Fruit fly (Drosophila melanogaster) whole organism, embryonic: ENCODE data around the gene CG7518.
A peak's percentile ranks its signal among the peaks of the same experiment; 100 is the strongest.

ENCODE experiments used
- ATbp ChIP-seq: fragments of 200-800 bp; sonication (Bioruptor generic); optimal IDR thresholded peaks from 2 replicates; lab custom pipeline; 2017; ENCODE audit warnings: missing biosample characterization, mild to moderate bottlenecking, missing genetic modification characterization, missing genetic modification reagents
- Adf1 ChIP-seq: fragments of 200-800 bp; sonication (Bioruptor generic); IDR thresholded peaks from 2 replicates; pipeline ENCODE4 v1.3.6; 2022; ENCODE audit warnings: missing biosample characterization, missing genetic modification characterization
- Atf-2 ChIP-seq: fragments of 200-800 bp; sonication (Bioruptor generic); optimal IDR thresholded peaks from 2 replicates; lab custom pipeline; 2016; ENCODE audit warnings: missing biosample characterization, missing genetic modification characterization
- BEAF-32 ChIP-seq: fragments of 200-800 bp; sonication (Bioruptor generic); optimal IDR thresholded peaks from 3 replicates; lab custom pipeline; 2017; ENCODE audit warnings: missing biosample characterization, missing genetic modification characterization, mild to moderate bottlenecking, moderate library complexity, missing genetic modification reagents
- CG10147 ChIP-seq: fragments of 200-800 bp; sonication (Bioruptor generic); optimal IDR thresholded peaks from 2 replicates; lab custom pipeline; 2019; ENCODE audit warnings: missing biosample characterization, mild to moderate bottlenecking, missing genetic modification characterization, moderate library complexity
- CG10209 ChIP-seq: fragments of 200-800 bp; sonication (Bioruptor generic); optimal IDR thresholded peaks from 3 replicates; lab custom pipeline; 2017; ENCODE audit warnings: missing biosample characterization, mild to moderate bottlenecking, missing genetic modification characterization, missing genetic modification reagents
- CG10267 ChIP-seq: fragments of 200-800 bp; sonication (Bioruptor generic); optimal IDR thresholded peaks from 2 replicates; lab custom pipeline; 2018; ENCODE audit warnings: missing biosample characterization, mild to moderate bottlenecking, missing genetic modification characterization, moderate library complexity
- CG10565 ChIP-seq: fragments of 200-800 bp; sonication (Bioruptor generic); optimal IDR thresholded peaks from 3 replicates; lab custom pipeline; 2016; ENCODE audit warnings: missing biosample characterization, mild to moderate bottlenecking, missing genetic modification characterization
- CG11456 ChIP-seq: fragments of 200-800 bp; sonication (Bioruptor generic); IDR thresholded peaks from 3 replicates; pipeline ENCODE4 v1.3.6; 2022; ENCODE audit warnings: missing biosample characterization, missing genetic modification characterization
- CG12299 ChIP-seq: fragments of 200-800 bp; sonication (Bioruptor generic); optimal IDR thresholded peaks from 2 replicates; lab custom pipeline; 2018; ENCODE audit warnings: missing biosample characterization, mild to moderate bottlenecking, missing genetic modification characterization
- CG12942 ChIP-seq: fragments of 200-800 bp; sonication (Bioruptor generic); optimal IDR thresholded peaks from 3 replicates; lab custom pipeline; 2016; ENCODE audit warnings: missing biosample characterization, missing genetic modification characterization
- CG14441 ChIP-seq: fragments of 200-800 bp; sonication (Bioruptor generic); IDR thresholded peaks from 2 replicates; pipeline ENCODE4 v1.3.6; 2022; ENCODE audit warnings: missing biosample characterization, missing genetic modification characterization
- CG15269 ChIP-seq: fragments of 200-800 bp; sonication (Bioruptor generic); optimal IDR thresholded peaks from 2 replicates; lab custom pipeline; 2018; ENCODE audit warnings: missing biosample characterization, mild to moderate bottlenecking, missing genetic modification characterization, moderate library complexity
- CG17568 ChIP-seq: fragments of 200-800 bp; sonication (Bioruptor generic); optimal IDR thresholded peaks from 2 replicates; lab custom pipeline; 2018; ENCODE audit warnings: missing biosample characterization, mild to moderate bottlenecking, missing genetic modification characterization, moderate library complexity
- CG17612 ChIP-seq: fragments of 200-800 bp; sonication (Bioruptor generic); IDR thresholded peaks from 2 replicates; pipeline ENCODE4 v1.3.6; 2022; ENCODE audit warnings: missing biosample characterization, missing genetic modification characterization
- CG17829 ChIP-seq: fragments of 200-800 bp; optimal IDR thresholded peaks from 2 replicates; lab custom pipeline; 2019; ENCODE audit warnings: missing biosample characterization, mild to moderate bottlenecking, missing genetic modification characterization, moderate library complexity
- CG34422 ChIP-seq: fragments of 200-800 bp; sonication (Bioruptor generic); IDR thresholded peaks from 3 replicates; pipeline ENCODE4 v1.3.6; 2022; ENCODE audit warnings: missing biosample characterization, missing genetic modification characterization
- CG6854 ChIP-seq: fragments of 200-800 bp; sonication (Bioruptor generic); optimal IDR thresholded peaks from 3 replicates; lab custom pipeline; 2017; ENCODE audit warnings: missing biosample characterization, mild to moderate bottlenecking, missing genetic modification characterization
- CG9437 ChIP-seq: fragments of 200-800 bp; sonication (Bioruptor generic); optimal IDR thresholded peaks from 2 replicates; lab custom pipeline; 2018; ENCODE audit warnings: missing biosample characterization, mild to moderate bottlenecking, missing genetic modification characterization
- Dll ChIP-seq: fragments of 200-800 bp; sonication (Bioruptor generic); IDR thresholded peaks from 4 replicates; pipeline ENCODE4 v1.3.6; 2022; ENCODE audit warnings: missing biosample characterization, missing genetic modification characterization; ENCODE audit not compliant: partially characterized antibody
- Ets97D ChIP-seq: fragments of 200-800 bp; sonication (Bioruptor generic); optimal IDR thresholded peaks from 3 replicates; lab custom pipeline; 2016; ENCODE audit warnings: missing biosample characterization, missing genetic modification characterization
- GATAe ChIP-seq: fragments of 200-800 bp; sonication (Bioruptor generic); conservative IDR thresholded peaks from 2 replicates; pipeline ENCODE4 v1.3.6; 2022; ENCODE audit warnings: missing biosample characterization, missing genetic modification characterization
- HLH54F ChIP-seq: fragments of 200-800 bp; sonication (Bioruptor generic); optimal IDR thresholded peaks from 3 replicates; lab custom pipeline; 2016; ENCODE audit warnings: missing biosample characterization, missing genetic modification characterization
- NK7.1 ChIP-seq: fragments of 200-800 bp; sonication (Bioruptor generic); optimal IDR thresholded peaks from 3 replicates; lab custom pipeline; 2016; ENCODE audit warnings: missing biosample characterization, missing genetic modification characterization
- Neu2 ChIP-seq: fragments of 200-800 bp; sonication (Bioruptor generic); optimal IDR thresholded peaks from 3 replicates; lab custom pipeline; 2016; ENCODE audit warnings: missing biosample characterization, missing genetic modification characterization, borderline replicate concordance
- Nf-YA ChIP-seq: fragments of 200-800 bp; sonication (Bioruptor generic); IDR thresholded peaks from 2 replicates; pipeline ENCODE4 v1.3.6; 2022; ENCODE audit warnings: missing biosample characterization, missing genetic modification characterization
- Optix ChIP-seq: fragments of 200-800 bp; sonication (Bioruptor generic); IDR thresholded peaks from 3 replicates; pipeline ENCODE4 v1.3.6; 2022; ENCODE audit warnings: missing biosample characterization, missing genetic modification characterization
- Rx ChIP-seq: fragments of 200-800 bp; sonication (Bioruptor generic); IDR thresholded peaks from 2 replicates; pipeline ENCODE4 v1.3.6; 2022; ENCODE audit warnings: missing biosample characterization, missing genetic modification characterization
- Sry-δ ChIP-seq: fragments of 200-800 bp; sonication (Bioruptor generic); optimal IDR thresholded peaks from 2 replicates; lab custom pipeline; 2016; ENCODE audit warnings: missing biosample characterization, missing genetic modification characterization
- Trl ChIP-seq, 3 experiments: fragments of >200 bp in 2 of 3; fragments of 200-800 bp in 1 of 3; sonication (Bioruptor generic) in 1 of 3; optimal IDR thresholded peaks; 2 replicates in 1 of 3; 3 replicates in 2 of 3; lab custom pipeline; 2016 to 2017; ENCODE audit warnings: missing biosample characterization in 1 of 3, missing genetic modification characterization in 1 of 3
- YL-1 ChIP-seq: fragments of 200-800 bp; sonication (Bioruptor generic); optimal IDR thresholded peaks from 3 replicates; lab custom pipeline; 2017; ENCODE audit warnings: missing biosample characterization, mild to moderate bottlenecking, missing genetic modification characterization
- abd-A ChIP-seq: fragments of 200-800 bp; sonication (Bioruptor generic); optimal IDR thresholded peaks from 3 replicates; lab custom pipeline; 2019; ENCODE audit warnings: missing biosample characterization, mild to moderate bottlenecking, missing genetic modification characterization, moderate library complexity
- crp ChIP-seq, 2 experiments: fragments of 200-800 bp; sonication (Bioruptor generic); optimal IDR thresholded peaks; 2 replicates in 1 of 2; 3 replicates in 1 of 2; lab custom pipeline; 2017; ENCODE audit warnings: missing biosample characterization in 2 of 2, missing genetic modification characterization in 2 of 2, mild to moderate bottlenecking in 1 of 2, moderate library complexity in 1 of 2
- da ChIP-seq: fragments of 200-800 bp; sonication (Bioruptor generic); optimal IDR thresholded peaks from 2 replicates; lab custom pipeline; 2016; ENCODE audit warnings: missing biosample characterization, missing genetic modification characterization
- disco-r ChIP-seq: fragments of 200-800 bp; sonication (Bioruptor generic); optimal IDR thresholded peaks from 2 replicates; lab custom pipeline; 2016; ENCODE audit warnings: missing biosample characterization, missing genetic modification characterization
- gcm ChIP-seq: fragments of 200-800 bp; sonication (Bioruptor generic); optimal IDR thresholded peaks from 2 replicates; lab custom pipeline; 2019; ENCODE audit warnings: missing biosample characterization, mild to moderate bottlenecking, missing genetic modification characterization, moderate library complexity
- grau ChIP-seq: fragments of 200-800 bp; optimal IDR thresholded peaks from 3 replicates; lab custom pipeline; 2019; ENCODE audit warnings: missing biosample characterization, mild to moderate bottlenecking, missing genetic modification characterization, moderate library complexity
- gsb-n ChIP-seq: fragments of 200-800 bp; sonication (Bioruptor generic); optimal IDR thresholded peaks from 3 replicates; lab custom pipeline; 2018; ENCODE audit warnings: missing biosample characterization, mild to moderate bottlenecking, missing genetic modification characterization
- jigr1 ChIP-seq: fragments of 200-800 bp; sonication (Bioruptor generic); IDR thresholded peaks from 3 replicates; pipeline ENCODE4 v1.3.6; 2022; ENCODE audit warnings: missing biosample characterization, missing genetic modification characterization
- jing ChIP-seq: fragments of 200-800 bp; sonication (Bioruptor generic); optimal IDR thresholded peaks from 2 replicates; lab custom pipeline; 2018; ENCODE audit warnings: missing biosample characterization, mild to moderate bottlenecking, missing genetic modification characterization
- kay ChIP-seq: fragments of 200-800 bp; sonication (Bioruptor generic); optimal IDR thresholded peaks from 2 replicates; lab custom pipeline; 2016; ENCODE audit warnings: missing biosample characterization, missing genetic modification characterization
- klu ChIP-seq: fragments of 200-800 bp; sonication (Bioruptor generic); IDR thresholded peaks from 2 replicates; pipeline ENCODE4 v1.3.6; 2022; ENCODE audit warnings: missing biosample characterization, missing genetic modification characterization
- maf-S ChIP-seq: fragments of 200-800 bp; sonication (Bioruptor generic); optimal IDR thresholded peaks from 2 replicates; lab custom pipeline; 2016; ENCODE audit warnings: missing biosample characterization, missing genetic modification characterization
- nerfin-1 ChIP-seq: fragments of 200-800 bp; sonication (Bioruptor generic); optimal IDR thresholded peaks from 3 replicates; lab custom pipeline; 2019; ENCODE audit warnings: missing biosample characterization, mild to moderate bottlenecking, missing genetic modification characterization, moderate library complexity
- oc ChIP-seq: fragments of 200-800 bp; sonication (Bioruptor generic); optimal IDR thresholded peaks from 2 replicates; lab custom pipeline; 2018; ENCODE audit warnings: missing biosample characterization, mild to moderate bottlenecking, missing genetic modification characterization, moderate library complexity
- otp ChIP-seq: fragments of 200-800 bp; sonication (Bioruptor generic); IDR thresholded peaks from 3 replicates; pipeline ENCODE4, ENCODE4 v1.3.6; 2022; ENCODE audit warnings: missing biosample characterization, missing genetic modification characterization
- pros ChIP-seq: fragments of 200-800 bp; sonication (Bioruptor generic); optimal IDR thresholded peaks from 3 replicates; lab custom pipeline; 2019; ENCODE audit warnings: missing biosample characterization, mild to moderate bottlenecking, missing genetic modification characterization, moderate library complexity
- sqz ChIP-seq: fragments of 200-800 bp; sonication (Bioruptor generic); optimal IDR thresholded peaks from 3 replicates; lab custom pipeline; 2018; ENCODE audit warnings: missing biosample characterization, mild to moderate bottlenecking, missing genetic modification characterization
- vnd ChIP-seq: fragments of 200-800 bp; sonication (Bioruptor generic); IDR thresholded peaks from 3 replicates; pipeline ENCODE4 v1.3.6; 2022; ENCODE audit warnings: missing biosample characterization, missing genetic modification characterization; ENCODE audit not compliant: partially characterized antibody
- wek ChIP-seq: fragments of 200-800 bp; sonication (Bioruptor generic); optimal IDR thresholded peaks from 3 replicates; lab custom pipeline; 2018; ENCODE audit warnings: missing biosample characterization, mild to moderate bottlenecking, missing genetic modification characterization, moderate library complexity

CG7518 gene

dm6 chr3R:13032975-13033445, 35.1 kb downstream of the CG7518 start (continued):
- TF ChIP-seq disco-r (GFP tag; lab: Kevin White, UChicago) (no peak), CG12942 (GFP tag; lab: Kevin White, UChicago) (no peak), CG9437 (GFP tag; lab: Kevin White, UChicago) (no peak), CG14441 (GFP tag; lab: Robert Waterston, UW) (no peak; the same call in 1 of the 2 replicates), gsb-n (tag; lab: Kevin White, UChicago) (no peak), CG17568 (no peak), GATAe (GFP tag; lab: Robert Waterston, UW) (no peak), Ets97D (GFP tag; lab: Kevin White, UChicago) (peak; percentile 20), Optix (GFP tag; lab: Robert Waterston, UW) (peak; percentile 44; the same call in 1 of the 3 replicates), CG6854 (no peak), Trl (optimal IDR thresholded peaks at IDR 0.05; lab: Kevin White, UChicago) (no peak), Trl (GFP tag; optimal IDR thresholded peaks at IDR 0.05; lab: Kevin White, UChicago) (no peak), Rx (GFP tag; lab: Robert Waterston, UW) (no peak), Adf1 (GFP tag; lab: Robert Waterston, UW) (no peak), pros (GFP tag; lab: Kevin White, UChicago) (no peak), vnd (GFP tag; lab: Robert Waterston, UW) (no peak), sqz (GFP tag; lab: Kevin White, UChicago) (no peak), CG15269 (no peak), crp (GFP tag; optimal IDR thresholded peaks at IDR 0.05; lab: Kevin White, UChicago) (no peak), klu (no peak), abd-A (tag; lab: Kevin White, UChicago) (no peak), BEAF-32 (no peak), NK7.1 (GFP tag; lab: Kevin White, UChicago) (no peak), kay (GFP tag; lab: Kevin White, UChicago) (no peak), otp (GFP tag; lab: Robert Waterston, UW) (peak; percentile 30; the same call in 1 of the 3 replicates), CG10147 (GFP tag; lab: Kevin White, UChicago) (no peak), Sry-δ (GFP tag; lab: Kevin White, UChicago) (peak; percentile 1), Neu2 (GFP tag; lab: Kevin White, UChicago) (no peak), HLH54F (no peak), ATbp (GFP tag; lab: Kevin White, UChicago) (peak; percentile 82), wek (GFP tag; lab: Kevin White, UChicago) (peak; percentile 63), da (no peak), grau (tag; lab: Kevin White, UChicago) (no peak), Dll (no peak), CG17829 (tag; lab: Kevin White, UChicago) (peak; percentile 5), Atf-2 (GFP tag; lab: Kevin White, UChicago) (no peak), YL-1 (peak; percentile 16), jing (GFP tag; lab: Kevin White, UChicago) (no peak), CG17612 (GFP tag; lab: Robert Waterston, UW) (no peak), nerfin-1 (tag; lab: Kevin White, UChicago) (peak; percentile 50), jigr1 (no peak), CG10565 (GFP tag; lab: Kevin White, UChicago) (no peak), CG34422 (GFP tag; lab: Robert Waterston, UW) (no peak), CG11456 (GFP tag; lab: Robert Waterston, UW) (no peak), CG12299 (no peak), maf-S (no peak), oc (tag; lab: Kevin White, UChicago) (no peak), Nf-YA (GFP tag; lab: Robert Waterston, UW) (0 out of 2 replicates have a peak, but pooled peaks have one; percentile 12), gcm (GFP tag; lab: Kevin White, UChicago) (peak; percentile 55), CG10267 (tag; lab: Kevin White, UChicago) (no peak), CG10209 (GFP tag; lab: Kevin White, UChicago) (no peak)
